Worm (Caenorhabditis elegans): ENCODE measurements around the gene nhr-130.
A peak's percentile ranks its signal among the peaks of the same experiment; 100 is the strongest.

The nhr-130 gene

ce11 chrV:524058-524457 lies 40.9 kb upstream of the nhr-130 start, which contains the start of gene lipl-3:
TSS of gene lipl-3 (minus strand) at chrV:524218.
- TF ChIP-seq mxl-2 (GFP tag; conservative IDR thresholded peaks at IDR 0.05) (no peak), dmd-6 (GFP tag; IDR thresholded peaks at IDR 0.05) (peak; percentile 77), hlh-30 (tag; optimal IDR thresholded peaks at IDR 0.05; ENCODE audit: insufficient read depth) (peak; percentile 15), tra-1 (GFP tag; IDR thresholded peaks at IDR 0.05) (no peak), ceh-28 (tag; optimal IDR thresholded peaks at IDR 0.05) (no peak), nhr-77 (tag; optimal IDR thresholded peaks at IDR 0.05) (no peak), nhr-28 (tag; optimal IDR thresholded peaks at IDR 0.05) (peak; percentile 65)

- no peak for TF ChIP-seq R02D3.7 (tag; optimal IDR thresholded peaks at IDR 0.05)
- no peak for TF ChIP-seq snpc-1.2 (GFP tag; IDR thresholded peaks at IDR 0.05)
- TF ChIP-seq unc-39 (tag; optimal IDR thresholded peaks at IDR 0.05): no peak
- no peak for TF ChIP-seq madf-5 (GFP tag; IDR thresholded peaks at IDR 0.05)
- no peak for TF ChIP-seq dpl-1 (GFP tag; optimal IDR thresholded peaks at IDR 0.05)
- no peak for TF ChIP-seq hmg-1.1 (GFP tag; IDR thresholded peaks at IDR 0.05)
Observed at ce11 chrV:521517-521916, 38.4 kb upstream of the nhr-130 start, which contains the start of gene srw-107. TSS of gene srw-107 (minus strand) at chrV:521617.

ce11 chrV:519445-519844 lies 36.3 kb upstream of the nhr-130 start, which contains the start of gene nhr-210:
TSS of gene nhr-210 (minus strand) at chrV:519545.
- TF ChIP-seq Y5F2A.4 (GFP tag; optimal IDR thresholded peaks at IDR 0.05) (no peak), nhr-102 (tag; optimal IDR thresholded peaks at IDR 0.05) (peak; percentile 77), nhr-111 (GFP tag; optimal IDR thresholded peaks at IDR 0.05) (no peak), pqm-1 (tag; optimal IDR thresholded peaks at IDR 0.05) (peak; percentile 12), nhr-28 (tag; optimal IDR thresholded peaks at IDR 0.05) (peak; percentile 36), nhr-76 (tag; optimal IDR thresholded peaks at IDR 0.05) (no peak)

ce11 chrV:512420-512819 lies 29.3 kb upstream of the nhr-130 start, which contains the start of gene srh-37:
TSS of gene srh-37 (minus strand) at chrV:512520.
- no peak for TF ChIP-seq lim-7 (GFP tag; IDR thresholded peaks at IDR 0.05)
- no peak for TF ChIP-seq hlh-30 (tag; optimal IDR thresholded peaks at IDR 0.05; ENCODE audit: insufficient read depth)
- TF ChIP-seq nhr-6 (tag; optimal IDR thresholded peaks at IDR 0.05): no peak
- no peak for TF ChIP-seq mxl-3 (GFP tag; optimal IDR thresholded peaks at IDR 0.05)
- TF ChIP-seq dmd-9 (GFP tag; IDR thresholded peaks at IDR 0.05): no peak
- no peak for TF ChIP-seq tag-97 (GFP tag; IDR thresholded peaks at IDR 0.05)
- no peak for TF ChIP-seq mdl-1 (tag; optimal IDR thresholded peaks at IDR 0.05)

- no peak for TF ChIP-seq lsy-2 (tag; optimal IDR thresholded peaks at IDR 0.05)
- no peak for TF ChIP-seq Y105C5A.15 (GFP tag; IDR thresholded peaks at IDR 0.05)
- TF ChIP-seq aly-2 (tag; optimal IDR thresholded peaks at IDR 0.05): no peak
- TF ChIP-seq zfp-3 (GFP tag; conservative IDR thresholded peaks at IDR 0.05): no peak
- TF ChIP-seq nhr-111 (GFP tag; optimal IDR thresholded peaks at IDR 0.05): no peak
- TF ChIP-seq attf-4 (tag; optimal IDR thresholded peaks at IDR 0.05): no peak
- no peak for TF ChIP-seq unc-62 (GFP tag; optimal IDR thresholded peaks at IDR 0.05 in 1 of 2)
- no peak for TF ChIP-seq unc-62 (tag; optimal IDR thresholded peaks at IDR 0.05)
- no peak for TF ChIP-seq spr-1 (tag; optimal IDR thresholded peaks at IDR 0.05)
- TF ChIP-seq nhr-237 (tag; optimal IDR thresholded peaks at IDR 0.05): no peak
- TF ChIP-seq dpl-1 (GFP tag; optimal IDR thresholded peaks at IDR 0.05): no peak
- TF ChIP-seq lin-13 (GFP tag; optimal IDR thresholded peaks at IDR 0.05): no peak
- no peak for TF ChIP-seq pha-4 (GFP tag; IDR thresholded peaks at IDR 0.05)
- TF ChIP-seq pha-4 (tag; optimal IDR thresholded peaks at IDR 0.05): no peak
- TF ChIP-seq nhr-25 (tag; optimal IDR thresholded peaks at IDR 0.05; ENCODE audit: borderline replicate concordance, insufficient read depth): no peak
- TF ChIP-seq unc-130 (GFP tag; optimal IDR thresholded peaks at IDR 0.05): no peak
Observed at ce11 chrV:505191-505590, 22.1 kb upstream of the nhr-130 start, which contains the start of gene srlf-19. TSS of gene srlf-19 (plus strand) at chrV:505491.
